Fruit fly (Drosophila melanogaster) whole organism, pupa: ENCODE results near the gene Pcp.

Experiments used
- CG13204 ChIP-seq: fragments of 200-800 bp; sonication (Bioruptor generic); optimal IDR thresholded peaks from 2 replicates; lab custom pipeline; 2018; ENCODE audit warnings: missing biosample characterization, mild to moderate bottlenecking, missing genetic modification characterization, moderate library complexity
- CG15710 ChIP-seq: fragments of 200-800 bp; sonication (Bioruptor generic); optimal IDR thresholded peaks from 2 replicates; lab custom pipeline; 2018; ENCODE audit warnings: missing biosample characterization, mild to moderate bottlenecking, missing genetic modification characterization, moderate library complexity
- CG8301 ChIP-seq: fragments of 200-800 bp; sonication (Bioruptor generic); optimal IDR thresholded peaks from 2 replicates; lab custom pipeline; 2018; ENCODE audit warnings: missing biosample characterization, mild to moderate bottlenecking, missing genetic modification characterization
- D1 ChIP-seq: fragments of 200-800 bp; sonication (Bioruptor generic); optimal IDR thresholded peaks from 2 replicates; lab custom pipeline; 2018; ENCODE audit warnings: missing biosample characterization, mild to moderate bottlenecking, missing genetic modification characterization, moderate library complexity

- TF ChIP-seq CG15710 (tag; lab: Kevin White, UChicago) = no peak
- no peak for TF ChIP-seq CG8301 (tag; lab: Kevin White, UChicago)
- no peak for TF ChIP-seq D1 (tag; lab: Kevin White, UChicago)
- peak; percentile 70 for TF ChIP-seq CG13204
These were observed 29.2 kb downstream of the Pcp start for dm6 chr2L:7050492-7051182.
